Worm (Caenorhabditis elegans): ENCODE measurements around the gene lin-39.

The lin-39 gene

ce11 chrIII:7534648-7535047 is 1.8 kb downstream of the lin-39 start (continued):
- peak; percentile 56 for TF ChIP-seq duxl-1 (tag; optimal IDR thresholded peaks at IDR 0.05; ENCODE audit: poor library complexity)
- peak in 1 of 2 experiments; percentile 100 for TF ChIP-seq unc-62 (GFP tag; optimal IDR thresholded peaks at IDR 0.05 in 1 of 2)
- no peak for TF ChIP-seq unc-62 (tag; optimal IDR thresholded peaks at IDR 0.05)
- TF ChIP-seq hmg-1.1 (GFP tag; IDR thresholded peaks at IDR 0.05): no peak
- TF ChIP-seq fkh-10 (GFP tag; optimal IDR thresholded peaks at IDR 0.05): no peak
- TF ChIP-seq mxl-2 (GFP tag; conservative IDR thresholded peaks at IDR 0.05): no peak
- no peak for TF ChIP-seq ZK337.2 (GFP tag; IDR thresholded peaks at IDR 0.05)
- TF ChIP-seq skn-1 (tag; optimal IDR thresholded peaks at IDR 0.05): no peak
- TF ChIP-seq ztf-7 (tag; optimal IDR thresholded peaks at IDR 0.05): no peak
- TF ChIP-seq lin-15B (tag; optimal IDR thresholded peaks at IDR 0.05): no peak
- no peak for TF ChIP-seq mes-2 (tag; optimal IDR thresholded peaks at IDR 0.05; ENCODE audit: poor library complexity, severe bottlenecking)
- TF ChIP-seq ceh-62 (tag; optimal IDR thresholded peaks at IDR 0.05): no peak

- TF ChIP-seq unc-62 (GFP tag; optimal IDR thresholded peaks at IDR 0.05 in 1 of 2) (peak in 1 of 2 experiments; percentile 66), unc-62 (tag; optimal IDR thresholded peaks at IDR 0.05) (no peak), nhr-10 (tag; optimal IDR thresholded peaks at IDR 0.05) (no peak), jun-1 (tag; optimal IDR thresholded peaks at IDR 0.05) (no peak), ceh-28 (tag; optimal IDR thresholded peaks at IDR 0.05) (peak; percentile 14)
These were observed 3.4 kb downstream of the lin-39 start for ce11 chrIII:7533012-7533411.

- TF ChIP-seq attf-4 (tag; optimal IDR thresholded peaks at IDR 0.05) (no peak), fkh-10 (GFP tag; optimal IDR thresholded peaks at IDR 0.05) (no peak), snpc-4 (tag; optimal IDR thresholded peaks at IDR 0.05) (no peak), mdt-29 (GFP tag; IDR thresholded peaks at IDR 0.05) (no peak), ztf-11 (tag; optimal IDR thresholded peaks at IDR 0.05) (no peak), gei-8 (GFP tag; optimal IDR thresholded peaks at IDR 0.05) (no peak), aha-1 (tag) (peak; percentile 14), aly-2 (tag; optimal IDR thresholded peaks at IDR 0.05) (no peak), jun-1 (tag; optimal IDR thresholded peaks at IDR 0.05) (no peak), dmd-8 (GFP tag; IDR thresholded peaks at IDR 0.05) (no peak), zip-2 (tag; optimal IDR thresholded peaks at IDR 0.05) (no peak), T20F7.1 (GFP tag; optimal IDR thresholded peaks at IDR 0.05) (no peak), unc-62 (GFP tag; optimal IDR thresholded peaks at IDR 0.05 in 1 of 2) (peak in 1 of 2 experiments; percentile 88), unc-62 (tag; optimal IDR thresholded peaks at IDR 0.05) (no peak), lin-39 (tag; optimal IDR thresholded peaks at IDR 0.05) (no peak), fos-1 (tag; optimal IDR thresholded peaks at IDR 0.05) (no peak), ceh-82 (tag; optimal IDR thresholded peaks at IDR 0.05) (no peak), unc-130 (GFP tag; optimal IDR thresholded peaks at IDR 0.05) (no peak)
These were observed 5.0 kb downstream of the lin-39 start for ce11 chrIII:7531385-7531784.

ce11 chrIII:7530830-7531229 is 5.6 kb downstream of the lin-39 start:
- TF ChIP-seq Y48G9A.11 (GFP tag; IDR thresholded peaks at IDR 0.05): no peak
- TF ChIP-seq nhr-11 (tag; optimal IDR thresholded peaks at IDR 0.05): no peak
- no peak for TF ChIP-seq hif-1 (tag; optimal IDR thresholded peaks at IDR 0.05)
- TF ChIP-seq egl-27 (tag; optimal IDR thresholded peaks at IDR 0.05): no peak
- peak in 1 of 2 experiments; percentile 97 for TF ChIP-seq unc-62 (GFP tag; optimal IDR thresholded peaks at IDR 0.05 in 1 of 2)
- TF ChIP-seq unc-62 (tag; optimal IDR thresholded peaks at IDR 0.05): no peak

ce11 chrIII:7530108-7530507 is 6.3 kb downstream of the lin-39 start:
- no peak for TF ChIP-seq Y48G9A.11 (GFP tag; IDR thresholded peaks at IDR 0.05)
- TF ChIP-seq mdt-29 (GFP tag; IDR thresholded peaks at IDR 0.05): no peak
- TF ChIP-seq nhr-42 (GFP tag; IDR thresholded peaks at IDR 0.05): no peak
- no peak for TF ChIP-seq Y105C5A.15 (GFP tag; IDR thresholded peaks at IDR 0.05)
- TF ChIP-seq php-3 (GFP tag; IDR thresholded peaks at IDR 0.05): no peak
- TF ChIP-seq nhr-48 (tag; optimal IDR thresholded peaks at IDR 0.05): no peak
- no peak for TF ChIP-seq zfp-3 (GFP tag; conservative IDR thresholded peaks at IDR 0.05)
- no peak for TF ChIP-seq nhr-11 (tag; optimal IDR thresholded peaks at IDR 0.05)
- no peak for TF ChIP-seq fos-1 (tag; optimal IDR thresholded peaks at IDR 0.05)
- no peak for TF ChIP-seq aha-1 (tag)
- TF ChIP-seq hlh-30 (tag; optimal IDR thresholded peaks at IDR 0.05; ENCODE audit: insufficient read depth): no peak
- TF ChIP-seq lir-3 (tag; optimal IDR thresholded peaks at IDR 0.05): no peak
- TF ChIP-seq mep-1 (tag; optimal IDR thresholded peaks at IDR 0.05): no peak
- TF ChIP-seq mes-2 (tag; optimal IDR thresholded peaks at IDR 0.05; ENCODE audit: poor library complexity, severe bottlenecking): no peak
- TF ChIP-seq unc-39 (tag; optimal IDR thresholded peaks at IDR 0.05): no peak
- no peak for TF ChIP-seq F44E2.7 (GFP tag; IDR thresholded peaks at IDR 0.05)
- TF ChIP-seq lin-29 (GFP tag; IDR thresholded peaks at IDR 0.05): no peak

Measured in whole organism, L4 larva.